Worm (Caenorhabditis elegans): ENCODE data around the gene cest-12.

DNA sequence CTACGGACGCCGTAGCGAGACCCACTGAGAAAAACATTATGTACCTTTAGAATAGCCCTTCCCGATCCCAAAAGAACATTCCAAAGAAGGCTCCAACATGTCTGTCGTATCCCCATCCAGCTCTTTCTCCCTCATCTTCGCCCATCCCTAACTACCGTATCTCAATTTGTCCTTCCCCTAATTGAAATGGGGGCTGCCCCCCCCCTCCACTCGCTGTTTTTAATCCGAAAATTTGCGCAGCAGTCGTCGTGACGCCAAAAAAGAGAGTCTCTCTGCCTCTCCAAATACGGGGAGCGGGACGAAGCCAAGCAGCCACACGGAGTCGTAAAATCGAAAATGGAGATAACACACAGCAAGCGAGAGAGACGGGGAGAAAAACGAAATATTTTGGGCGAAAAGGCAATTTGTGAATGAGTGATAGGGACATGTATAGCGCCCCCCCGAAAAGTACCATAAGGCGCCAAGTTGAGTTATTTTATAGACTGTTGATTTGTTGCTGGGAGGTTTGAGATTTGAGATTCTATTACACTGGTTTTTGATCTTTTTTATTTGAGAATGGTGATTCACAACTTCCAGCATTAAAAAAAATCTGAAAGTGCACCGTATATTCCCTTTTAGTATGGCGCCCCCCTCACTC is 25.2 kb downstream of the cest-12 start:
- no peak for TF ChIP-seq egl-27 (tag; optimal IDR thresholded peaks at IDR 0.05)
- no peak for TF ChIP-seq F13H6.1 (tag; optimal IDR thresholded peaks at IDR 0.05)
- no peak for TF ChIP-seq unc-62 (GFP tag; optimal IDR thresholded peaks at IDR 0.05)
- no peak for TF ChIP-seq C34F6.9 (tag; optimal IDR thresholded peaks at IDR 0.05)
- TF ChIP-seq alr-1 (tag; optimal IDR thresholded peaks at IDR 0.05): no peak
- no peak for TF ChIP-seq unc-39 (tag; optimal IDR thresholded peaks at IDR 0.05)
- TF ChIP-seq nhr-6 (tag; optimal IDR thresholded peaks at IDR 0.05): no peak
- TF ChIP-seq elt-1 (tag; optimal IDR thresholded peaks at IDR 0.05): no peak

All from whole organism, L2 larva.